Fruit fly (Drosophila melanogaster) whole organism, pupa: Measurements from ENCODE around the gene CG32073.

ENCODE experiments used
- CG10348 ChIP-seq: fragments of 200-800 bp; sonication (Bioruptor generic); IDR thresholded peaks from 2 replicates; pipeline ENCODE4 v1.3.6; 2022; ENCODE audit warnings: missing biosample characterization, missing genetic modification characterization
- CG12605 ChIP-seq: fragments of 200-800 bp; sonication (Bioruptor generic); IDR thresholded peaks from 2 replicates; pipeline ENCODE4 v1.3.6; 2022; ENCODE audit warnings: missing biosample characterization, missing genetic modification characterization
- CG13204 ChIP-seq: fragments of 200-800 bp; sonication (Bioruptor generic); optimal IDR thresholded peaks from 2 replicates; lab custom pipeline; 2018; ENCODE audit warnings: missing biosample characterization, mild to moderate bottlenecking, missing genetic modification characterization, moderate library complexity
- CG14655 ChIP-seq: fragments of 200-800 bp; sonication (Bioruptor generic); optimal IDR thresholded peaks from 3 replicates; lab custom pipeline; 2017; ENCODE audit warnings: mild to moderate bottlenecking, missing biosample characterization, missing genetic modification reagents, missing genetic modification characterization
- CG15710 ChIP-seq: fragments of 200-800 bp; sonication (Bioruptor generic); optimal IDR thresholded peaks from 2 replicates; lab custom pipeline; 2018; ENCODE audit warnings: missing biosample characterization, mild to moderate bottlenecking, missing genetic modification characterization, moderate library complexity
- CG17806 ChIP-seq: fragments of 200-800 bp; sonication (Bioruptor generic); optimal IDR thresholded peaks from 2 replicates; lab custom pipeline; 2018; ENCODE audit warnings: missing biosample characterization, mild to moderate bottlenecking, missing genetic modification characterization, moderate library complexity
- CG32121 ChIP-seq: fragments of 200-800 bp; sonication (Bioruptor generic); IDR thresholded peaks from 2 replicates; pipeline ENCODE4 v1.3.6; 2022; ENCODE audit warnings: missing biosample characterization, missing genetic modification characterization
- CG34367 ChIP-seq: fragments of 200-800 bp; sonication (Bioruptor generic); optimal IDR thresholded peaks from 2 replicates; lab custom pipeline; 2018; ENCODE audit warnings: missing biosample characterization, mild to moderate bottlenecking, missing genetic modification characterization
- CG4496 ChIP-seq: fragments of 200-800 bp; sonication (Bioruptor generic); IDR thresholded peaks from 3 replicates; pipeline ENCODE4 v1.3.6; 2022; ENCODE audit warnings: missing biosample characterization, missing genetic modification characterization
- CG8159 ChIP-seq: fragments of 200-800 bp; sonication (Bioruptor generic); optimal IDR thresholded peaks from 3 replicates; lab custom pipeline; 2018; ENCODE audit warnings: missing biosample characterization, mild to moderate bottlenecking, missing genetic modification characterization, moderate library complexity
- CG8301 ChIP-seq: fragments of 200-800 bp; sonication (Bioruptor generic); optimal IDR thresholded peaks from 2 replicates; lab custom pipeline; 2018; ENCODE audit warnings: missing biosample characterization, mild to moderate bottlenecking, missing genetic modification characterization
- CG9948 ChIP-seq: fragments of 200-800 bp; sonication (Bioruptor generic); optimal IDR thresholded peaks from 2 replicates; lab custom pipeline; 2018; ENCODE audit warnings: missing biosample characterization, mild to moderate bottlenecking, missing genetic modification characterization, moderate library complexity
- D1 ChIP-seq: fragments of 200-800 bp; sonication (Bioruptor generic); optimal IDR thresholded peaks from 2 replicates; lab custom pipeline; 2018; ENCODE audit warnings: missing biosample characterization, mild to moderate bottlenecking, missing genetic modification characterization, moderate library complexity
- EcR ChIP-seq: fragments of 200-800 bp; sonication (Bioruptor generic); optimal IDR thresholded peaks from 3 replicates; lab custom pipeline; 2019; ENCODE audit warnings: missing biosample characterization, missing genetic modification characterization, mild to moderate bottlenecking, moderate library complexity, missing genetic modification reagents
- Ets98B ChIP-seq: fragments of 200-800 bp; sonication (Bioruptor generic); IDR thresholded peaks from 2 replicates; pipeline ENCODE4 v1.3.6; 2022; ENCODE audit warnings: missing biosample characterization, missing genetic modification characterization
- Pif1A ChIP-seq: fragments of 200-800 bp; sonication (Bioruptor generic); optimal IDR thresholded peaks from 3 replicates; lab custom pipeline; 2016; ENCODE audit warnings: missing biosample characterization, missing genetic modification characterization
- Pif1B ChIP-seq: fragments of 200-800 bp; sonication (Bioruptor generic); optimal IDR thresholded peaks from 3 replicates; lab custom pipeline; 2016; ENCODE audit warnings: missing biosample characterization, missing genetic modification characterization
- Snoo ChIP-seq: fragments of 200-800 bp; sonication (Bioruptor generic); optimal IDR thresholded peaks from 3 replicates; lab custom pipeline; 2017; ENCODE audit warnings: missing biosample characterization, mild to moderate bottlenecking, missing genetic modification characterization, inconsistent platforms
- fd96Ca ChIP-seq: fragments of 200-800 bp; sonication (Bioruptor generic); IDR thresholded peaks from 3 replicates; pipeline ENCODE4 v1.3.6; 2022; ENCODE audit warnings: missing biosample characterization, missing genetic modification characterization
- gl ChIP-seq: fragments of 200-800 bp; sonication (Bioruptor generic); optimal IDR thresholded peaks from 2 replicates; lab custom pipeline; 2018; ENCODE audit warnings: missing biosample characterization, mild to moderate bottlenecking, missing genetic modification characterization
- rn ChIP-seq: fragments of 200-800 bp; sonication (Bioruptor generic); IDR thresholded peaks from 2 replicates; pipeline ENCODE4 v1.3.6; 2022; ENCODE audit warnings: missing biosample characterization, missing genetic modification characterization

Gene CG32073

dm6 chr3L:11102930-11103329 lies 4.5 kb downstream of the CG32073 start, which contains the start of gene Elo68alpha:
TSS of gene Elo68alpha (minus strand) at chr3L:11103030.
- no peak for TF ChIP-seq CG17806 (tag; lab: Kevin White, UChicago)
- TF ChIP-seq CG34367, result no peak
- TF ChIP-seq CG12605 (GFP tag; lab: Robert Waterston, UW), result no peak
- no peak for TF ChIP-seq Pif1B
- TF ChIP-seq Pif1A (GFP tag; lab: Kevin White, UChicago), result no peak
- no peak for TF ChIP-seq CG32121 (GFP tag; lab: Robert Waterston, UW)
- no peak for TF ChIP-seq CG10348 (GFP tag; lab: Robert Waterston, UW)
- no peak for TF ChIP-seq Snoo (tag; lab: Kevin White, UChicago)

dm6 chr3L:11101598-11101997 lies 5.8 kb downstream of the CG32073 start, which contains the start of gene Elo68beta:
TSS of gene Elo68beta (minus strand) at chr3L:11101698.
- no peak for TF ChIP-seq CG14655 (GFP tag; lab: Kevin White, UChicago)
- TF ChIP-seq Pif1A (GFP tag; lab: Kevin White, UChicago), result no peak
- no peak for TF ChIP-seq CG8301
- TF ChIP-seq Pif1B, result no peak
- no peak for TF ChIP-seq CG9948
- TF ChIP-seq EcR, result no peak
- TF ChIP-seq CG10348 (GFP tag; lab: Robert Waterston, UW), result no peak
- no peak for TF ChIP-seq Ets98B (GFP tag; lab: Robert Waterston, UW)
- no peak for TF ChIP-seq Snoo (tag; lab: Kevin White, UChicago)
- no peak for TF ChIP-seq gl (tag; lab: Kevin White, UChicago)
- TF ChIP-seq rn (GFP tag; lab: Robert Waterston, UW), result no peak
- no peak for TF ChIP-seq fd96Ca
- no peak for TF ChIP-seq CG34367
- no peak for TF ChIP-seq CG12605 (GFP tag; lab: Robert Waterston, UW)
- no peak for TF ChIP-seq CG13204 (GFP tag; lab: Kevin White, UChicago)
- TF ChIP-seq CG17806 (tag; lab: Kevin White, UChicago), result no peak
- TF ChIP-seq CG4496, result no peak
- no peak for TF ChIP-seq CG32121 (GFP tag; lab: Robert Waterston, UW)

DNA sequence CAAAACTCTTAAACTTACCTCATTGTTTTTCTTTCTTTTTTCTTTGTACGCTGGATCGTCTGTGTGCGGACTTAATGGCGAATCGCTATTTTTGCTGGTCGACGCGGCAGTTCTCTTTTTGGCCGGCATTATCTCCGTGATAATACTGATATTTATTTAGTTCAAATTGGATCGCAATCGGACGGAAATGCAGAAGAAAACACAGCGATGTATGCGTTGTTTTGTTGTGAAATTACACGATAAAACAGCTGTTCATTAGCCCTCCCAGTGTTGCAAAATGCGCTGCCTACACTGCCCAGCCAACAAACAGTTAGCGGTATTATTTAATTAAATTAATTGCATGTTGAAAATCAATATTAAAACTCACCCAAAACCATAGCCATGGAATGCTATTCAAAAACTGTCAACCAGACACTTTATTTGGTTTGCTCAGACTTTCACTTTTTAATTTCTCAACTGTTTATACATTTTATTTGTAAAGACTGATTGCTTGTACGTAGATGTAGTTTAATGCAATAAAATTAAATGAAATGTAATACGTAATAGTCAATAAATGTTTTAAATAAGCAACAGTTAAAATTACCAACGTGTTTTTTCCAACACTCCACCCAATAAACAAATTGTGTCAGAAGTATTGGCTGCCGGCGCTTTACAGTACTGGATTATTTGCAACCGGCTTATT lies 9.3 kb downstream of the CG32073 start, which contains the start of the genes Irbp18 and APP-BP1:
Irbp18 (minus strand) TSS at position 205 of the 682 bp plus-strand sequence.
APP-BP1 (plus strand) TSS at position 431 of the 682 bp plus-strand sequence.
- TF ChIP-seq CG13204 (GFP tag; lab: Kevin White, UChicago) (no peak), Pif1B (peak; percentile 94), EcR (no peak), Ets98B (GFP tag; lab: Robert Waterston, UW) (peak; percentile 89), CG8159 (tag; lab: Kevin White, UChicago) (peak; percentile 91), CG12605 (GFP tag; lab: Robert Waterston, UW) (peak; percentile 76), D1 (tag; lab: Kevin White, UChicago) (peak; percentile 89), fd96Ca (peak; percentile 91), Snoo (tag; lab: Kevin White, UChicago) (peak; percentile 93), Pif1A (GFP tag; lab: Kevin White, UChicago) (peak; percentile 96), CG17806 (tag; lab: Kevin White, UChicago) (peak; percentile 89), CG9948 (peak; percentile 91), CG4496 (peak; percentile 93), CG34367 (peak; percentile 91), CG10348 (GFP tag; lab: Robert Waterston, UW) (peak; percentile 72), gl (tag; lab: Kevin White, UChicago) (peak; percentile 80), CG8301 (peak; percentile 93), CG32121 (GFP tag; lab: Robert Waterston, UW) (peak; percentile 89), CG15710 (tag; lab: Kevin White, UChicago) (peak; percentile 90), rn (GFP tag; lab: Robert Waterston, UW) (peak; percentile 77), CG14655 (GFP tag; lab: Kevin White, UChicago) (peak; percentile 94)

dm6 chr3L:11096195-11096908 lies 11.0 kb downstream of the CG32073 start, which contains the start of the genes CG46439, Iyd and CG33947:
TSS of gene CG46439 (minus strand) at chr3L:11096245.
TSS of gene Iyd (minus strand) at chr3L:11096245.
TSS of gene CG33947 (plus strand) at chr3L:11096496.
- TF ChIP-seq CG13204 (GFP tag; lab: Kevin White, UChicago) (peak; percentile 13), CG32121 (GFP tag; lab: Robert Waterston, UW) (peak; percentile 69), Pif1A (GFP tag; lab: Kevin White, UChicago) (peak; percentile 88), Pif1B (peak; percentile 87), CG12605 (GFP tag; lab: Robert Waterston, UW) (peak; percentile 94), CG14655 (GFP tag; lab: Kevin White, UChicago) (peak; percentile 74), CG4496 (peak; percentile 83), CG8301 (peak; percentile 76), EcR (no peak), CG10348 (GFP tag; lab: Robert Waterston, UW) (no peak), CG17806 (tag; lab: Kevin White, UChicago) (peak; percentile 61), Ets98B (GFP tag; lab: Robert Waterston, UW) (peak; percentile 76), fd96Ca (peak; percentile 82), CG9948 (peak; percentile 41), CG8159 (tag; lab: Kevin White, UChicago) (peak; percentile 71), CG34367 (peak; percentile 51), gl (tag; lab: Kevin White, UChicago) (peak; percentile 93), CG15710 (tag; lab: Kevin White, UChicago) (peak; percentile 61), Snoo (tag; lab: Kevin White, UChicago) (peak; percentile 42), rn (GFP tag; lab: Robert Waterston, UW) (0 out of 2 replicates have a peak, but pooled peaks have one; percentile 6), D1 (tag; lab: Kevin White, UChicago) (peak; percentile 69)
